Worm (Caenorhabditis elegans) whole organism, mixed stage, embryonic: ENCODE results near the gene bath-46.

Experiments used
- lsy-2 ChIP-seq: fragments of 150-350 bp; optimal IDR thresholded peaks from 2 replicates; lab custom pipeline; 2014; ENCODE audit warnings: missing biosample characterization, missing genetic modification characterization
- sptf-1 ChIP-seq: sonication (generic microtip); optimal IDR thresholded peaks from 2 replicates; lab custom pipeline; 2017; ENCODE audit warnings: mild to moderate bottlenecking, missing genetic modification characterization, moderate library complexity, missing compliant biosample characterization

DNA sequence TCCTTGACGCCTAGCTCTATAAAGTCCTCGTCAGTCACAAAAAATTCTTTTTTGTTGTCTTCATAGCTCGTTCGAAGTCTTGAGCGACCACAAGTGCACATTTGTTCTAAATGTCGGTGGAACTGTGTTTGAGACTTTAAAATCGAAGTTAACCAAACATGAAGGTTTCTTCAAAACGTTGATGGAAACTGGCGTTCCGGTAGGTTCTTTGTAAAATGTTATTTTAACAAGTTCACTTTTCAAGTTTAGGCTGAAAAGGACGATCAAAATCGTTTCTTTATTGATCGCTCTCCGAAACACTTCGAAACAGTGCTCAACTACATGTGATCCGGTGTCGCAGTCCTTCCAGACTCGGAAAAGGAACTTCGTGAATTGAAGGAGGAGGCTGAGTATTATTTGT is 26.9 kb downstream of the bath-46 start, which contains the start of gene fbxa-160:
- TF ChIP-seq lsy-2 (tag; lab: Kevin White, UChicago) (no peak), sptf-1 (tag; lab: Kevin White, UChicago) (no peak)
